Worm (Caenorhabditis elegans): ENCODE measurements around the gene F21D5.4.

DNA sequence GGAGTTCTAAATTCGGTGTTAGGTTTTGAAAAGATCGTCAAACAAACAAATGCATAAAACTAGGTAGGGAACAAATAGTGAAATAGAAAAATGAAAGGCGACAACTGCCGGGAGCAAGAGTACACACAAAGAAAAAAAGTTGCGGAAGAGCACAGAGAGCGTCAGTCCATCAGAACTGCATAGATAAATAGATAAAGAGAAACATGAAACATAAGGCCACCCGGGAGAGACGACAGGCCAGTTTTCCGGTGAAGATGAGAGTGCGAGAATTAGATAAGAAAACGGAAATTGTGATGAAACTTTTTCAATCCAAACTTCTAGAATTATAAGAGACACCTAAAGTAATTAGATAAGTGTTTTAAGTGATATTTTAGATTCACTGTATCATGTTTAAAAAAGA, 19.8 kb downstream of the F21D5.4 start:
- TF ChIP-seq F55B11.4 (tag; optimal IDR thresholded peaks at IDR 0.05; ENCODE audit: borderline replicate concordance, insufficient read depth) (no peak), F49E8.2 (tag; optimal IDR thresholded peaks at IDR 0.05; ENCODE audit: insufficient read depth) (no peak), ama-1 (optimal IDR thresholded peaks at IDR 0.05) (no peak), ama-1 (GFP tag; optimal IDR thresholded peaks at IDR 0.05) (no peak), attf-6 (GFP tag; IDR thresholded peaks at IDR 0.05) (no peak), madf-3 (GFP tag; IDR thresholded peaks at IDR 0.05) (no peak), unc-62 (GFP tag; optimal IDR thresholded peaks at IDR 0.05) (no peak), F22D6.2 (tag; optimal IDR thresholded peaks at IDR 0.05) (no peak), nhr-90 (tag; optimal IDR thresholded peaks at IDR 0.05) (no peak)

All from whole organism, young adult.